Fruit fly (Drosophila melanogaster): ENCODE data around the gene CG12984.

CG12984 gene

DNA sequence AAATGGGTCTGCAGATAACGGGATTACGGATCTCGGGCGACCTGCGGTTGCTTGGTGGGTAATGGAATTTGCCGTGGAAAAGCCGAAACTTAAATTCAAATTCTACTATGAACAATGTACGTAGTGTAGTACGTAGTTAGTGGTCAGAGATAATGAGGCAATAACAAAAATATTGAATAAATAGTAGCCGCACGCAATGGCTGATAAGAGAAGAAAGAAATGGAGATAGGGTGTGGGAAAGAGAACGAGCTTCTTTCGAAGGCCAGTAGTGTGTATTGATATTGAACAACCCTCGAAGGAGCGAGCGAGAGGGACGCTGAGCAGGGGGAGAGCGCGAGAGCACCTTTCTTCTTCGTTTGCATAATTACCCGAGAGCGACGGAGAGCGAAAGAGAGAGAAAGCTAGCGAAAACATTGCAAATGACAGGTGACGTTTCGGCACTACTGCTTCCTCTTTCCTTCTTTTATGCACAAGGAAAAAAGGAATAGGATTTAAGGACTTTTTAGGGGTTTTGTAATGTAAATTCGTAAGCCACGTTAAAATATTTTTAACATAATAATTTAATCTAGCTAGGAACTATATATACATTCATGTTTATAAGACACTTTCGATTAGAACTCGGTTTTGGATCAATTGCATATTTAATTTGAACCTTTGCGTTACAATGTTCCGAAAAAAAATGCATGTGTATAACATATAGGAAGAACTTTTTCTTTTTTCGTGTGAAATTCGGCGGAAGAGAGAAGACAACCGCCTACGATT is 19.6 kb downstream of the CG12984 start (continued):
- TF ChIP-seq Fer1 (GFP tag; optimal IDR thresholded peaks at IDR 0.05), result peak; percentile 35
- no peak for TF ChIP-seq nom (GFP tag; optimal IDR thresholded peaks at IDR 0.05)
- TF ChIP-seq CG10274 (GFP tag; optimal IDR thresholded peaks at IDR 0.05), result no peak
- no peak for TF ChIP-seq CG31365 (tag; optimal IDR thresholded peaks at IDR 0.05)
- TF ChIP-seq CG14014 (GFP tag; IDR thresholded peaks at IDR 0.05), result 0 out of 2 replicates have a peak, but pooled peaks have one; percentile 10
- TF ChIP-seq Oli (tag; optimal IDR thresholded peaks at IDR 0.05), result peak; percentile 12
- peak; percentile 88 for TF ChIP-seq Trl (optimal IDR thresholded peaks at IDR 0.05)
- TF ChIP-seq Trl (GFP tag; optimal IDR thresholded peaks at IDR 0.05), result peak; percentile 12
- no peak for TF ChIP-seq sim (GFP tag; IDR thresholded peaks at IDR 0.05)
- TF ChIP-seq CG18599 (GFP tag; optimal IDR thresholded peaks at IDR 0.05), result peak; percentile 59
- peak; percentile 5 for TF ChIP-seq Hr3 (GFP tag; optimal IDR thresholded peaks at IDR 0.05)
- TF ChIP-seq Doc3 (GFP tag; IDR thresholded peaks at IDR 0.05; ENCODE audit: partially characterized antibody), result no peak
- TF ChIP-seq dysf (GFP tag; IDR thresholded peaks at IDR 0.05), result peak; percentile 52; the same call in 1 of the 3 replicates
- no peak for TF ChIP-seq CG11560 (tag; IDR thresholded peaks at IDR 0.05)
- TF ChIP-seq lab (GFP tag; optimal IDR thresholded peaks at IDR 0.05), result peak; percentile 61
- no peak for TF ChIP-seq corto (GFP tag; optimal IDR thresholded peaks at IDR 0.05)
- no peak for TF ChIP-seq vfl (GFP tag; optimal IDR thresholded peaks at IDR 0.05)
- no peak for TF ChIP-seq H2.0 (GFP tag; IDR thresholded peaks at IDR 0.05)
- no peak for TF ChIP-seq hkb (optimal IDR thresholded peaks at IDR 0.05)
- 0 out of 2 replicates have a peak, but pooled peaks have one; percentile 20 for TF ChIP-seq hkb (GFP tag; IDR thresholded peaks at IDR 0.05)
- peak; percentile 45 for TF ChIP-seq Sox100B (GFP tag; optimal IDR thresholded peaks at IDR 0.05)
- peak; percentile 8 for TF ChIP-seq CG34376 (GFP tag; optimal IDR thresholded peaks at IDR 0.05)
- TF ChIP-seq CG4360 (GFP tag; IDR thresholded peaks at IDR 0.05), result peak; percentile 43; the same call in 1 of the 2 replicates
- TF ChIP-seq HHEX (GFP tag; optimal IDR thresholded peaks at IDR 0.05), result peak; percentile 32
- TF ChIP-seq Camta (GFP tag; optimal IDR thresholded peaks at IDR 0.05), result no peak
- TF ChIP-seq slbo (GFP tag; IDR thresholded peaks at IDR 0.05), result peak; percentile 51; the same call in 1 of the 2 replicates
- TF ChIP-seq crc (GFP tag; optimal IDR thresholded peaks at IDR 0.05), result no peak
- TF ChIP-seq CG4707 (GFP tag; optimal IDR thresholded peaks at IDR 0.05), result no peak
- TF ChIP-seq CG17829 (tag; optimal IDR thresholded peaks at IDR 0.05), result no peak
- peak; percentile 49 for TF ChIP-seq Sox102F (GFP tag; optimal IDR thresholded peaks at IDR 0.05)
- no peak for TF ChIP-seq ato (GFP tag; IDR thresholded peaks at IDR 0.05; ENCODE audit: partially characterized antibody)
- TF ChIP-seq Dip2 (GFP tag; IDR thresholded peaks at IDR 0.05), result no peak
- TF ChIP-seq CG8478 (optimal IDR thresholded peaks at IDR 0.05), result peak; percentile 16
- peak; percentile 40 for TF ChIP-seq dmrt99B (tag; optimal IDR thresholded peaks at IDR 0.05)
- TF ChIP-seq ind (GFP tag; optimal IDR thresholded peaks at IDR 0.05), result peak; percentile 18
- no peak for TF ChIP-seq CG4854 (GFP tag; optimal IDR thresholded peaks at IDR 0.05)
- peak; percentile 25; the same call in 1 of the 2 replicates for TF ChIP-seq CG6689 (GFP tag; IDR thresholded peaks at IDR 0.05)
- TF ChIP-seq CG15011 (GFP tag; optimal IDR thresholded peaks at IDR 0.05), result peak; percentile 23
- peak in 1 of 2 experiments; percentile 91 for TF ChIP-seq Pdp1 (GFP tag; optimal IDR thresholded peaks at IDR 0.05)
- no peak for TF ChIP-seq E2f2 (GFP tag; IDR thresholded peaks at IDR 0.05)
- TF ChIP-seq ATbp (GFP tag; optimal IDR thresholded peaks at IDR 0.05), result no peak
- TF ChIP-seq Med (GFP tag), result peak; percentile 78
- TF ChIP-seq CG30403 (GFP tag; optimal IDR thresholded peaks at IDR 0.05), result peak; percentile 8
- peak; percentile 22 for TF ChIP-seq caup (GFP tag; optimal IDR thresholded peaks at IDR 0.05; ENCODE audit: severe bottlenecking)
- TF ChIP-seq CG3281 (GFP tag; optimal IDR thresholded peaks at IDR 0.05), result peak; percentile 47
- no peak for TF ChIP-seq CG17359 (tag; optimal IDR thresholded peaks at IDR 0.05)
- peak; percentile 57 for TF ChIP-seq Atf6 (GFP tag; IDR thresholded peaks at IDR 0.05)
- TF ChIP-seq Asciz (GFP tag; optimal IDR thresholded peaks at IDR 0.05), result peak; percentile 18
- TF ChIP-seq CG10209 (GFP tag; optimal IDR thresholded peaks at IDR 0.05), result no peak
